Fruit fly (Drosophila melanogaster) whole organism, prepupa: Measurements from ENCODE around the gene RpL36A.
A peak's percentile ranks its signal among the peaks of the same experiment; 100 is the strongest.

ENCODE experiments used
- Blimp-1 ChIP-seq: fragments of 200-800 bp; sonication (Bioruptor generic); optimal IDR thresholded peaks from 3 replicates; lab custom pipeline; 2017; ENCODE audit warnings: missing biosample characterization, missing genetic modification characterization, mild to moderate bottlenecking, moderate library complexity, missing genetic modification reagents
- CG3032 ChIP-seq: fragments of 200-800 bp; optimal IDR thresholded peaks from 2 replicates; lab custom pipeline; 2019; ENCODE audit warnings: missing biosample characterization, mild to moderate bottlenecking, missing genetic modification characterization, moderate library complexity
- CG6163 ChIP-seq: fragments of 200-800 bp; sonication (Bioruptor generic); IDR thresholded peaks from 3 replicates; pipeline ENCODE4 v1.3.6; 2022; ENCODE audit warnings: missing biosample characterization, missing genetic modification characterization
- CG6276 ChIP-seq: fragments of 200-800 bp; sonication (Bioruptor generic); optimal IDR thresholded peaks from 2 replicates; lab custom pipeline; 2017; ENCODE audit warnings: missing biosample characterization, mild to moderate bottlenecking, missing genetic modification characterization
- CG6854 ChIP-seq: fragments of 200-800 bp; sonication (Bioruptor generic); optimal IDR thresholded peaks from 2 replicates; lab custom pipeline; 2017; ENCODE audit warnings: missing biosample characterization, mild to moderate bottlenecking, missing genetic modification characterization
- CG8119 ChIP-seq: fragments of 200-800 bp; sonication (Bioruptor generic); IDR thresholded peaks from 3 replicates; pipeline ENCODE4 v1.3.6; 2022; ENCODE audit warnings: missing biosample characterization, missing genetic modification characterization
- CG8319 ChIP-seq: fragments of 200-800 bp; sonication (Bioruptor generic); optimal IDR thresholded peaks from 3 replicates; lab custom pipeline; 2016; ENCODE audit warnings: missing biosample characterization, missing genetic modification characterization
- Gug ChIP-seq: fragments of 200-800 bp; sonication (Bioruptor generic); IDR thresholded peaks from 2 replicates; pipeline ENCODE4 v1.3.6; 2022; ENCODE audit warnings: missing biosample characterization, missing genetic modification characterization
- Hr39 ChIP-seq: fragments of 200-800 bp; sonication (Bioruptor generic); optimal IDR thresholded peaks from 2 replicates; lab custom pipeline; 2016; ENCODE audit warnings: missing biosample characterization, missing genetic modification characterization
- Sox15 ChIP-seq: fragments of 200-800 bp; sonication (Bioruptor generic); optimal IDR thresholded peaks from 3 replicates; lab custom pipeline; 2016; ENCODE audit warnings: missing biosample characterization, missing genetic modification characterization
- spab ChIP-seq: fragments of 200-800 bp; sonication (Bioruptor generic); optimal IDR thresholded peaks from 2 replicates; lab custom pipeline; 2017; ENCODE audit warnings: missing biosample characterization, mild to moderate bottlenecking, missing genetic modification characterization, missing genetic modification reagents

- no peak for TF ChIP-seq CG6854 (GFP tag; lab: Kevin White, UChicago)
- TF ChIP-seq Sox15 (GFP tag; lab: Kevin White, UChicago) = no peak
- TF ChIP-seq spab (GFP tag; lab: Kevin White, UChicago) = no peak
- TF ChIP-seq CG6276 (GFP tag; lab: Kevin White, UChicago) = no peak
- TF ChIP-seq CG3032 (tag; lab: Kevin White, UChicago) = no peak
- TF ChIP-seq Blimp-1 (GFP tag; lab: Kevin White, UChicago) = peak; percentile 100
- TF ChIP-seq CG8319 (GFP tag; lab: Kevin White, UChicago) = no peak
- no peak for TF ChIP-seq Gug
- no peak for TF ChIP-seq CG6163 (GFP tag; lab: Robert Waterston, UW)
- TF ChIP-seq CG8119 = no peak
- TF ChIP-seq Hr39 = no peak
Observed at dm6 chr2L:8043282-8043668, 566 bp upstream of the RpL36A start, which contains the start of gene Megf8.
